Fruit fly (Drosophila melanogaster) Kc167 (cell line): Measurements from ENCODE around the gene sky.

Experiments used
- h ChIP-seq: fragments of >200 bp; optimal IDR thresholded peaks from 3 replicates; lab custom pipeline; 2018; ENCODE audit warnings: missing external identifiers
- insv ChIP-seq: fragments of >200 bp; optimal IDR thresholded peaks from 3 replicates; lab custom pipeline; 2018; ENCODE audit warnings: missing external identifiers

- TF ChIP-seq insv (lab: Kevin White, UChicago) (no peak), h (lab: Kevin White, UChicago) (no peak)
Observed at dm6 chr2L:20923088-20923571, 4.4 kb upstream of the sky start.
